Worm (Caenorhabditis elegans): ENCODE measurements around the gene clpf-1.

- TF ChIP-seq ref-1 (GFP tag; conservative IDR thresholded peaks at IDR 0.05) (no peak), flt-1 (GFP tag; IDR thresholded peaks at IDR 0.05) (no peak)
Observed at ce11 chrIII:3418906-3419305, 21.4 kb downstream of the clpf-1 start.

Data from whole organism, midembryonic.